Worm (Caenorhabditis elegans) whole organism, late embryonic: ENCODE results near the gene Y73C8B.9.

Source experiments
- C08G9.2 ChIP-seq: sonication (generic microtip); optimal IDR thresholded peaks from 2 replicates; lab custom pipeline; 2016; ENCODE audit warnings: mild to moderate bottlenecking, missing genetic modification characterization, moderate library complexity, missing compliant biosample characterization
- K02D7.2 ChIP-seq: sonication (generic microtip); optimal IDR thresholded peaks from 2 replicates; lab custom pipeline; 2017; ENCODE audit warnings: mild to moderate bottlenecking, missing genetic modification characterization, missing compliant biosample characterization
- K09A11.1 ChIP-seq: sonication (generic microtip); optimal IDR thresholded peaks from 2 replicates; lab custom pipeline; 2017; ENCODE audit warnings: antibody characterized with exemption, mild to moderate bottlenecking, missing genetic modification characterization, missing compliant biosample characterization; ENCODE audit not compliant: insufficient read depth
- T23F11.4 ChIP-seq: fragments of 200-800 bp; sonication (Bioruptor generic); optimal IDR thresholded peaks from 2 replicates; lab custom pipeline; 2018; ENCODE audit warnings: mild to moderate bottlenecking, missing genetic modification characterization, missing compliant biosample characterization
- Y22D7AL.16 ChIP-seq: sonication (generic microtip); optimal IDR thresholded peaks from 2 replicates; lab custom pipeline; 2016; ENCODE audit warnings: missing genetic modification characterization, missing compliant biosample characterization
- ahr-1 ChIP-seq: sonication (generic microtip); optimal IDR thresholded peaks from 2 replicates; lab custom pipeline; 2016; ENCODE audit warnings: missing genetic modification characterization, missing compliant biosample characterization
- ceh-14 ChIP-seq: sonication (generic microtip); optimal IDR thresholded peaks from 2 replicates; lab custom pipeline; 2016; ENCODE audit warnings: missing genotype, missing genetic modification characterization, missing compliant biosample characterization
- ceh-2 ChIP-seq: sonication (generic microtip); optimal IDR thresholded peaks from 2 replicates; lab custom pipeline; 2016; ENCODE audit warnings: missing genotype, missing genetic modification characterization, missing compliant biosample characterization
- ceh-22 ChIP-seq: sonication (generic microtip); optimal IDR thresholded peaks from 2 replicates; lab custom pipeline; 2017; ENCODE audit warnings: missing biosample characterization, missing genetic modification characterization
- ceh-24 ChIP-seq: sonication (generic microtip); optimal IDR thresholded peaks from 2 replicates; lab custom pipeline; 2016; ENCODE audit warnings: mild to moderate bottlenecking, missing genetic modification characterization, missing compliant biosample characterization
- ceh-30 ChIP-seq: fragments of 150-350 bp; optimal IDR thresholded peaks from 2 replicates; lab custom pipeline; 2014; ENCODE audit warnings: missing biosample characterization, missing genetic modification characterization
- ceh-31 ChIP-seq: sonication (generic microtip); optimal IDR thresholded peaks from 2 replicates; lab custom pipeline; 2016; ENCODE audit warnings: missing genetic modification characterization, missing compliant biosample characterization
- ceh-34 ChIP-seq: sonication (generic microtip); optimal IDR thresholded peaks from 2 replicates; lab custom pipeline; 2016; ENCODE audit warnings: mild to moderate bottlenecking, missing genetic modification characterization, missing compliant biosample characterization
- ceh-45 ChIP-seq: fragments of 200-800 bp; sonication (Bioruptor generic); IDR thresholded peaks from 2 replicates; pipeline ENCODE4 v1.3.6; 2022; ENCODE audit warnings: missing genetic modification reagents, missing genetic modification characterization, missing compliant biosample characterization
- che-1 ChIP-seq: sonication (generic microtip); optimal IDR thresholded peaks from 2 replicates; lab custom pipeline; 2016; ENCODE audit warnings: mild to moderate bottlenecking, missing genetic modification characterization, missing compliant biosample characterization
- dmd-4 ChIP-seq: sonication (generic microtip); optimal IDR thresholded peaks from 2 replicates; lab custom pipeline; 2016; ENCODE audit warnings: borderline replicate concordance, missing genetic modification characterization, missing compliant biosample characterization
- dve-1 ChIP-seq: sonication (generic microtip); optimal IDR thresholded peaks from 2 replicates; lab custom pipeline; 2017; ENCODE audit warnings: antibody characterized with exemption, mild to moderate bottlenecking, missing genetic modification characterization, missing compliant biosample characterization
- elt-2 ChIP-seq: sonication (generic microtip); optimal IDR thresholded peaks from 2 replicates; lab custom pipeline; 2016; ENCODE audit warnings: missing genetic modification reagents, missing genetic modification characterization, missing compliant biosample characterization
- eyg-1 ChIP-seq: sonication (generic microtip); optimal IDR thresholded peaks from 2 replicates; lab custom pipeline; 2016; ENCODE audit warnings: missing genotype, missing genetic modification characterization, missing compliant biosample characterization
- gmeb-2 ChIP-seq: sonication (generic microtip); optimal IDR thresholded peaks from 2 replicates; lab custom pipeline; 2016; ENCODE audit warnings: missing genetic modification characterization, inconsistent platforms, missing compliant biosample characterization
- hlh-13 ChIP-seq: fragments of 200-800 bp; sonication (Bioruptor generic); optimal IDR thresholded peaks from 2 replicates; lab custom pipeline; 2018; ENCODE audit warnings: mild to moderate bottlenecking, missing genetic modification characterization, missing compliant biosample characterization
- hlh-15 ChIP-seq: sonication (generic microtip); optimal IDR thresholded peaks from 2 replicates; lab custom pipeline; 2016; ENCODE audit warnings: missing genetic modification characterization, missing compliant biosample characterization
- hlh-30 ChIP-seq: sonication (generic microtip); optimal IDR thresholded peaks from 2 replicates; lab custom pipeline; 2017; ENCODE audit warnings: antibody characterized with exemption, missing genetic modification characterization, missing compliant biosample characterization; ENCODE audit not compliant: insufficient read depth
- hlh-6 ChIP-seq: sonication (generic microtip); optimal IDR thresholded peaks from 2 replicates; lab custom pipeline; 2016; ENCODE audit warnings: missing genotype, missing genetic modification characterization, missing compliant biosample characterization
- lim-6 ChIP-seq: sonication (generic microtip); optimal IDR thresholded peaks from 2 replicates; lab custom pipeline; 2016; ENCODE audit warnings: missing genetic modification characterization, missing compliant biosample characterization
- lin-11 ChIP-seq: fragments of 200-800 bp; sonication (Bioruptor generic); optimal IDR thresholded peaks from 2 replicates; lab custom pipeline; 2018; ENCODE audit warnings: mild to moderate bottlenecking, missing genetic modification characterization, missing compliant biosample characterization
- nhr-11 ChIP-seq: fragments of 150-350 bp; optimal IDR thresholded peaks from 2 replicates; lab custom pipeline; 2014; ENCODE audit warnings: missing biosample characterization, missing genetic modification characterization
- nhr-232 ChIP-seq: sonication (generic microtip); optimal IDR thresholded peaks from 2 replicates; lab custom pipeline; 2016; ENCODE audit warnings: missing genetic modification characterization, missing compliant biosample characterization
- pag-3 ChIP-seq: sonication (generic microtip); optimal IDR thresholded peaks from 2 replicates; lab custom pipeline; 2016; ENCODE audit warnings: missing compliant biosample characterization, missing genetic modification characterization, borderline replicate concordance
- pax-1 ChIP-seq: fragments of 150-350 bp; optimal IDR thresholded peaks from 2 replicates; lab custom pipeline; 2014; ENCODE audit warnings: missing biosample characterization, missing genetic modification characterization
- pha-4 ChIP-seq: fragments of 150-350 bp; optimal IDR thresholded peaks from 2 replicates; lab custom pipeline; 2018; ENCODE audit warnings: missing biosample characterization, missing genetic modification reagents, missing genetic modification characterization
- pros-1 ChIP-seq: fragments of 150-350 bp; optimal IDR thresholded peaks from 2 replicates; lab custom pipeline; 2014; ENCODE audit warnings: missing biosample characterization, missing genetic modification reagents, missing genetic modification characterization
- ref-2 ChIP-seq: sonication (generic microtip); optimal IDR thresholded peaks from 2 replicates; lab custom pipeline; 2016; ENCODE audit warnings: missing genetic modification characterization, missing compliant biosample characterization
- rnt-1 ChIP-seq: sonication (generic microtip); optimal IDR thresholded peaks from 2 replicates; lab custom pipeline; 2016; ENCODE audit warnings: missing genetic modification characterization, missing compliant biosample characterization
- sdc-2 ChIP-seq: sonication (generic microtip); optimal IDR thresholded peaks from 2 replicates; lab custom pipeline; 2016; ENCODE audit warnings: missing genotype, missing genetic modification characterization, missing compliant biosample characterization
- sox-2 ChIP-seq: fragments of 200-800 bp; sonication (Bioruptor generic); IDR thresholded peaks from 2 replicates; pipeline ENCODE4 v1.3.6; 2022; ENCODE audit warnings: missing genetic modification reagents, missing genetic modification characterization, missing compliant biosample characterization
- sox-4 ChIP-seq: sonication (generic microtip); optimal IDR thresholded peaks from 2 replicates; lab custom pipeline; 2017; ENCODE audit warnings: mild to moderate bottlenecking, missing genetic modification characterization, inconsistent platforms, missing compliant biosample characterization
- syd-9 ChIP-seq: sonication (generic microtip); optimal IDR thresholded peaks from 2 replicates; lab custom pipeline; 2016; ENCODE audit warnings: mild to moderate bottlenecking, missing genetic modification characterization, moderate library complexity, missing compliant biosample characterization
- tbx-2 ChIP-seq: sonication (generic microtip); optimal IDR thresholded peaks from 2 replicates; lab custom pipeline; 2016; ENCODE audit warnings: missing genetic modification characterization, missing compliant biosample characterization
- unc-42 ChIP-seq: sonication (generic microtip); optimal IDR thresholded peaks from 2 replicates; lab custom pipeline; 2016; ENCODE audit warnings: missing genotype, missing genetic modification characterization, missing compliant biosample characterization
- unc-86 ChIP-seq: sonication (generic microtip); optimal IDR thresholded peaks from 2 replicates; lab custom pipeline; 2016; ENCODE audit warnings: missing genetic modification characterization, missing compliant biosample characterization
- zip-5 ChIP-seq: sonication (generic microtip); optimal IDR thresholded peaks from 2 replicates; lab custom pipeline; 2016; ENCODE audit warnings: missing genetic modification characterization, missing compliant biosample characterization
- ztf-16 ChIP-seq: sonication (generic microtip); optimal IDR thresholded peaks from 2 replicates; lab custom pipeline; 2017; ENCODE audit warnings: missing genetic modification characterization, missing compliant biosample characterization

The Y73C8B.9 gene

DNA sequence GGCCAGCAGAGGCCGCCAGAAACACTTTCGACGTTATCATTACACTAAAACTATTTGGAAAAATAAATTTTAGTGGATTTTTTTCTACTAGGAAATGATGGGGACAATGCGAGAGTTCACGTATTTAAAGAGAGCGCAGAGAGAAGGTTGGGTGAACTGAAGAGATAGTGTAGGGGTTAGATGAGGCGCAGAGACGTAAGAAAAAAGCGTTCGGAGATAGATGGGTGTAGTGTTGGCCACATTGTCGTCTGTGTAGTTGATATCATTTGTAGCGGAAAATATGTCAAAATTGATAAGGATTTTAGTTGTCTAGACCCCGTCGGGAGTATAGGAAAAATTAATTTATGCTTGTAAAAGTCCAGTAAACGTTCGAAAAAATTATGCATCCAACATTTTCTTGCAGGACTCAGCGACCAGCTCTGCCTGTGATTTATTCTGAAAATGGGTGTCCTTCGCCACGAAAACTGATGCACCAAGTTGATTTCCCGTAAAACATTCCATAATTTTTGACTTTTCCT, at the start of gene Y73C8B.9, which contains the start of gene Y73C8B.3:
Gene Y73C8B.9 (plus strand): TSS at position 468 of the 518 bp plus-strand sequence.
Gene Y73C8B.3 (minus strand): TSS at position 147 of the 518 bp plus-strand sequence.
- TF ChIP-seq K09A11.1 (no peak), nhr-232 (tag; lab: Kevin White, UChicago) (no peak), gmeb-2 (tag; lab: Kevin White, UChicago) (no peak), che-1 (tag; lab: Kevin White, UChicago) (no peak), ceh-30 (peak; percentile 90), ceh-14 (tag; lab: Kevin White, UChicago) (no peak), sdc-2 (no peak), ahr-1 (tag; lab: Kevin White, UChicago) (no peak), Y22D7AL.16 (no peak), sox-2 (no peak), dmd-4 (tag; lab: Kevin White, UChicago) (no peak), elt-2 (peak; percentile 74), pax-1 (tag; lab: Kevin White, UChicago) (no peak)

DNA sequence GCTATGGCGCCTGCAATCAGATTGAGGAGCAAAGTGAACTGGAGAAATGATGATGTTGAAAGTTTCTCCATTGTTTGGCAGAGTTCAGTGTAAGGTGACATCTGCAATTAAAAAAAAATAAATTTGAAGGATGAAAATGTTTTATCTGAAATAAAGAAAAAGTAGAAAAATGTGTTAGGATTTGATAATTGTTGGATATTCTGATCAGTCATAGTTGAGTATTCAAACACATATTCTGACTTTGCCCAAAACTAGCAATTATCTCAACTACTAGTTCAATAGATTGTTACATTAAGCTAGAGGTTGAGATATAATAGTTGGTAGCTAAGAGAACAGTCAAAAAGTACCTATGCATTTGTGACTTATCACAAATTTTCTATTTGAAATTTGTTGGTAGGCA, 48.9 kb upstream of the Y73C8B.9 start, which contains the start of gene srab-10:
Gene srab-10 (minus strand): TSS at position 101 of the 400 bp plus-strand sequence.
- no peak for TF ChIP-seq hlh-30 (tag; lab: Kevin White, UChicago)
- TF ChIP-seq che-1 (tag; lab: Kevin White, UChicago) = no peak
- no peak for TF ChIP-seq dve-1
- no peak for TF ChIP-seq ceh-30
- TF ChIP-seq hlh-6 (tag; lab: Kevin White, UChicago) = no peak
- TF ChIP-seq ceh-45 (GFP tag; lab: Robert Waterston, UW) = no peak
- TF ChIP-seq tbx-2 = no peak
- no peak for TF ChIP-seq C08G9.2 (tag; lab: Kevin White, UChicago)
- TF ChIP-seq hlh-15 = no peak

DNA sequence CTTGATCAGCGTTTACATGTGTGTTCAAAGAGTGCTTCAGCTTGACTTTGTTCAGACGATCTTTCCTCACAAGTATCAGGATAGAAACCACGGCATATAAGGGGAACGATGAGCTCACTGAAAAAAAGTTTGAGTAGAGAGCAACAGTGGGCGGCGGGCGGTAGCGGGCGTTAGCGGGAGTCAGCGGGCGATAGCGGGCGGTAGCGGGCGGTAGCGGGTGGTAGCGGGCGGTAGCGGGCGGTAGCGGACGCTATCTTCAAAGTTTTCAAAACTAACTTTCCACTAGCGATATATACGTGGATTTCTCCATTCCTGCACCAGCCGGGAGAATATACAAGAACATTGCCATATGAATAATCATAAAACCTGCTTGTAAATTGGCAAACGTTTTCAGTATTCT, 48.1 kb upstream of the Y73C8B.9 start:
- no peak for TF ChIP-seq pax-1 (tag; lab: Kevin White, UChicago)
- no peak for TF ChIP-seq ceh-2 (tag; lab: Kevin White, UChicago)
- TF ChIP-seq eyg-1 = no peak
- TF ChIP-seq ceh-30 = no peak
- TF ChIP-seq T23F11.4 = no peak
- TF ChIP-seq sox-2 = no peak
- TF ChIP-seq rnt-1 (tag; lab: Kevin White, UChicago) = no peak
- no peak for TF ChIP-seq ztf-16 (tag; lab: Kevin White, UChicago)
- no peak for TF ChIP-seq ceh-34 (tag; lab: Kevin White, UChicago)
- no peak for TF ChIP-seq ceh-31
- no peak for TF ChIP-seq Y22D7AL.16
- no peak for TF ChIP-seq pros-1 (tag; lab: Kevin White, UChicago)
- TF ChIP-seq lin-11 (tag; lab: Kevin White, UChicago) = no peak
- TF ChIP-seq ref-2 (tag; lab: Kevin White, UChicago) = no peak

DNA sequence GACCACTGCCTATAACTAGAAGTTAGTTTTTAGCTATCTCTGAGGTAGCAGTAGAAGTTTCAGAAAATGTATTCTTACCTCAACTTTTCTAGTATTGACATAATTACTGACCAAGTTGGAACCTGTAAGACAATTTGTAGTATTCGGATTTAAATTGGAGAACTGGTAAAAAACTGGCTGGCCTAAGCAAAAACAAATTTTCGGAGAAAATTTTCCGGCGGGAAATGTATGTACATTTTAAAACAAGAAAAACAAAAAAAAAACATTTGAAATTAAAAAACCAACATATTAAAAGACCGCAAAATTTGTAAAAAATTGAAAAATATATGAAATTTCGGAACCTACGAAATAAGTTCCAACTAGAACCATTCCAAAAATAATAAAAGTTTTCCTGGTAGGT, 46.4 kb upstream of the Y73C8B.9 start, which contains the start of gene srab-11:
Gene srab-11 (minus strand): TSS at position 101 of the 400 bp plus-strand sequence.
- TF ChIP-seq hlh-13 (GFP tag; lab: Kevin White, UChicago) (no peak), unc-86 (tag; lab: Kevin White, UChicago) (no peak), hlh-15 (no peak), C08G9.2 (tag; lab: Kevin White, UChicago) (no peak), unc-42 (tag; lab: Kevin White, UChicago) (no peak), pros-1 (tag; lab: Kevin White, UChicago) (no peak), lin-11 (tag; lab: Kevin White, UChicago) (no peak), lim-6 (tag; lab: Kevin White, UChicago) (no peak), ceh-22 (tag; lab: Kevin White, UChicago) (no peak), K02D7.2 (no peak), syd-9 (tag; lab: Kevin White, UChicago) (no peak), pag-3 (tag; lab: Kevin White, UChicago) (no peak), che-1 (tag; lab: Kevin White, UChicago) (no peak), pha-4 (no peak), zip-5 (no peak), nhr-11 (tag; lab: Kevin White, UChicago) (no peak), sox-4 (tag; lab: Kevin White, UChicago) (no peak), ceh-24 (tag; lab: Kevin White, UChicago) (no peak), elt-2 (no peak), nhr-232 (tag; lab: Kevin White, UChicago) (no peak)
